Worm (Caenorhabditis elegans) whole organism, mixed stage, embryonic: Measurements from ENCODE around the gene fbxb-48.

Source experiments
- M03D4.4 ChIP-seq: sonication (generic microtip); optimal IDR thresholded peaks from 2 replicates; lab custom pipeline; 2017; ENCODE audit warnings: mild to moderate bottlenecking, missing genetic modification characterization, missing compliant biosample characterization
- ceh-39 ChIP-seq: fragments of 150-350 bp; optimal IDR thresholded peaks from 2 replicates; lab custom pipeline; 2014; ENCODE audit warnings: missing biosample characterization, missing genetic modification characterization
- ceh-43 ChIP-seq: fragments of 200-800 bp; sonication (Bioruptor generic); optimal IDR thresholded peaks from 2 replicates; lab custom pipeline; 2018; ENCODE audit warnings: mild to moderate bottlenecking, missing genetic modification characterization, moderate library complexity, missing compliant biosample characterization
- ceh-83 ChIP-seq: fragments of 200-800 bp; sonication (Bioruptor generic); optimal IDR thresholded peaks from 2 replicates; lab custom pipeline; 2018; ENCODE audit warnings: mild to moderate bottlenecking, missing genetic modification characterization, missing compliant biosample characterization
- ces-1 ChIP-seq: fragments of 150-350 bp; optimal IDR thresholded peaks from 2 replicates; lab custom pipeline; 2014; ENCODE audit warnings: missing biosample characterization, missing genetic modification reagents, missing genetic modification characterization
- cnd-1 ChIP-seq: fragments of 200-800 bp; sonication (Bioruptor generic); optimal IDR thresholded peaks from 2 replicates; lab custom pipeline; 2018; ENCODE audit warnings: mild to moderate bottlenecking, missing genetic modification characterization, missing compliant biosample characterization
- drap-1 ChIP-seq: fragments of 200-800 bp; sonication (Bioruptor generic); optimal IDR thresholded peaks from 3 replicates; lab custom pipeline; 2018; ENCODE audit warnings: mild to moderate bottlenecking, missing genetic modification characterization, missing compliant biosample characterization
- elt-1 ChIP-seq: sonication (generic microtip); optimal IDR thresholded peaks from 2 replicates; lab custom pipeline; 2017; ENCODE audit warnings: missing genetic modification characterization, mild to moderate bottlenecking, missing compliant biosample characterization, antibody characterized with exemption, moderate library complexity, borderline replicate concordance; ENCODE audit not compliant: insufficient read depth
- flh-1 ChIP-seq: fragments of 200-800 bp; sonication (Bioruptor generic); optimal IDR thresholded peaks from 2 replicates; lab custom pipeline; 2018; ENCODE audit warnings: mild to moderate bottlenecking, missing genetic modification characterization, moderate library complexity, missing compliant biosample characterization
- ham-2 ChIP-seq: fragments of 200-800 bp; sonication (Bioruptor generic); optimal IDR thresholded peaks from 2 replicates; lab custom pipeline; 2018; ENCODE audit warnings: mild to moderate bottlenecking, missing genetic modification characterization, missing compliant biosample characterization
- hlh-1 ChIP-seq: fragments of 150-350 bp; optimal IDR thresholded peaks from 2 replicates; lab custom pipeline; 2014; ENCODE audit warnings: missing biosample characterization, missing genetic modification reagents, missing genetic modification characterization
- lin-13 ChIP-seq: fragments of 150-350 bp; optimal IDR thresholded peaks from 2 replicates; lab custom pipeline; 2014; ENCODE audit warnings: missing biosample characterization, missing genetic modification characterization
- lin-32 ChIP-seq: fragments of 200-800 bp; sonication (Bioruptor generic); optimal IDR thresholded peaks from 2 replicates; lab custom pipeline; 2018; ENCODE audit warnings: mild to moderate bottlenecking, missing genetic modification characterization, missing compliant biosample characterization
- lsy-2 ChIP-seq: fragments of 150-350 bp; optimal IDR thresholded peaks from 2 replicates; lab custom pipeline; 2014; ENCODE audit warnings: missing biosample characterization, missing genetic modification characterization
- mab-5 ChIP-seq: fragments of 150-350 bp; optimal IDR thresholded peaks from 2 replicates; lab custom pipeline; 2014; ENCODE audit warnings: missing biosample characterization, missing genetic modification characterization
- mep-1 ChIP-seq: fragments of 150-350 bp; optimal IDR thresholded peaks from 2 replicates; lab custom pipeline; 2017; ENCODE audit warnings: missing biosample characterization, missing genetic modification reagents, missing genetic modification characterization, inconsistent platforms
- mls-2 ChIP-seq: sonication (generic microtip); optimal IDR thresholded peaks from 2 replicates; lab custom pipeline; 2016; ENCODE audit warnings: mild to moderate bottlenecking, missing genetic modification characterization, moderate library complexity, missing compliant biosample characterization
- nhr-12 ChIP-seq: fragments of 150-350 bp; optimal IDR thresholded peaks from 2 replicates; lab custom pipeline; 2014; ENCODE audit warnings: missing biosample characterization, missing genetic modification characterization
- nhr-2 ChIP-seq: fragments of 150-350 bp; optimal IDR thresholded peaks from 2 replicates; lab custom pipeline; 2014; ENCODE audit warnings: missing biosample characterization, missing genetic modification characterization
- nhr-237 ChIP-seq: fragments of 150-350 bp; optimal IDR thresholded peaks from 2 replicates; lab custom pipeline; 2014; ENCODE audit warnings: missing biosample characterization, missing genetic modification characterization
- nhr-28 ChIP-seq: fragments of 150-350 bp; optimal IDR thresholded peaks from 2 replicates; lab custom pipeline; 2014; ENCODE audit warnings: missing biosample characterization, missing genetic modification characterization
- nhr-76 ChIP-seq: sonication (generic microtip); optimal IDR thresholded peaks from 2 replicates; lab custom pipeline; 2017; ENCODE audit warnings: missing biosample characterization, missing genetic modification characterization
- pha-4 ChIP-seq: fragments of 150-350 bp; optimal IDR thresholded peaks from 2 replicates; lab custom pipeline; 2018; ENCODE audit warnings: missing biosample characterization, missing genetic modification reagents, missing genetic modification characterization
- sem-2 ChIP-seq: fragments of 200-800 bp; sonication (Bioruptor generic); optimal IDR thresholded peaks from 2 replicates; lab custom pipeline; 2018; ENCODE audit warnings: mild to moderate bottlenecking, missing genetic modification characterization, missing compliant biosample characterization
- snpc-4 ChIP-seq: fragments of 150-350 bp; optimal IDR thresholded peaks from 2 replicates; lab custom pipeline; 2014; ENCODE audit warnings: missing biosample characterization, missing genetic modification characterization
- sptf-1 ChIP-seq: sonication (generic microtip); optimal IDR thresholded peaks from 2 replicates; lab custom pipeline; 2017; ENCODE audit warnings: mild to moderate bottlenecking, missing genetic modification characterization, moderate library complexity, missing compliant biosample characterization
- tbx-8 ChIP-seq: fragments of 200-800 bp; sonication (Bioruptor generic); optimal IDR thresholded peaks from 2 replicates; lab custom pipeline; 2018; ENCODE audit warnings: mild to moderate bottlenecking, missing genetic modification characterization, moderate library complexity, missing compliant biosample characterization
- unc-39 ChIP-seq: fragments of 150-350 bp; optimal IDR thresholded peaks from 2 replicates; lab custom pipeline; 2014; ENCODE audit warnings: missing biosample characterization, missing genetic modification characterization
- unc-62 ChIP-seq: fragments of 150-350 bp; optimal IDR thresholded peaks from 2 replicates; lab custom pipeline; 2014; ENCODE audit warnings: missing biosample characterization, missing genetic modification reagents, missing genetic modification characterization
- zip-8 ChIP-seq: fragments of 150-350 bp; optimal IDR thresholded peaks from 2 replicates; lab custom pipeline; 2014; ENCODE audit warnings: missing biosample characterization, missing genetic modification characterization
- ztf-11 ChIP-seq: fragments of 150-350 bp; optimal IDR thresholded peaks from 2 replicates; lab custom pipeline; 2014; ENCODE audit warnings: missing biosample characterization, missing genetic modification characterization

The fbxb-48 gene

ce11 chrII:1695861-1696260 is 23.2 kb downstream of the fbxb-48 start, which contains the start of gene F58E1.13:
TSS of gene F58E1.13 (minus strand) at chrII:1695872.
- TF ChIP-seq nhr-237 (tag; lab: Kevin White, UChicago), result no peak
- TF ChIP-seq tbx-8 (GFP tag; lab: Kevin White, UChicago), result no peak
- TF ChIP-seq unc-62 (GFP tag; lab: Kevin White, UChicago), result no peak
- no peak for TF ChIP-seq ceh-83 (GFP tag; lab: Kevin White, UChicago)
- no peak for TF ChIP-seq nhr-28 (tag; lab: Kevin White, UChicago)
- TF ChIP-seq cnd-1 (tag; lab: Kevin White, UChicago), result no peak
- TF ChIP-seq mls-2 (tag; lab: Kevin White, UChicago), result no peak
- no peak for TF ChIP-seq lin-32
- TF ChIP-seq mep-1 (tag; lab: Kevin White, UChicago), result no peak
- no peak for TF ChIP-seq nhr-2 (tag; lab: Kevin White, UChicago)
- TF ChIP-seq lsy-2, result no peak
- TF ChIP-seq flh-1 (GFP tag; lab: Kevin White, UChicago), result no peak
- no peak for TF ChIP-seq ham-2
- no peak for TF ChIP-seq drap-1 (GFP tag; lab: Kevin White, UChicago)
- TF ChIP-seq elt-1 (tag; lab: Kevin White, UChicago), result no peak
- no peak for TF ChIP-seq mab-5 (tag; lab: Kevin White, UChicago)
- TF ChIP-seq nhr-76, result no peak

- TF ChIP-seq M03D4.4 (tag; lab: Kevin White, UChicago), result no peak
- TF ChIP-seq ceh-39 (tag; lab: Kevin White, UChicago), result no peak
- no peak for TF ChIP-seq sptf-1 (tag; lab: Kevin White, UChicago)
- TF ChIP-seq hlh-1, result no peak
- TF ChIP-seq nhr-12, result no peak
- no peak for TF ChIP-seq unc-62 (GFP tag; lab: Kevin White, UChicago)
- TF ChIP-seq nhr-237 (tag; lab: Kevin White, UChicago), result no peak
- TF ChIP-seq lsy-2, result no peak
- TF ChIP-seq snpc-4, result no peak
- no peak for TF ChIP-seq mep-1 (tag; lab: Kevin White, UChicago)
- TF ChIP-seq elt-1 (tag; lab: Kevin White, UChicago), result no peak
- no peak for TF ChIP-seq mls-2 (tag; lab: Kevin White, UChicago)
- TF ChIP-seq, all 35 proteins: peak for 0
These were observed 24.5 kb downstream of the fbxb-48 start, which contains the start of gene fbxc-26 for ce11 chrII:1694530-1694929. TSS of gene fbxc-26 (minus strand) at chrII:1694630.

- TF ChIP-seq ceh-43 (GFP tag; lab: Kevin White, UChicago), result no peak
- no peak for TF ChIP-seq pha-4 (tag; lab: Kevin White, UChicago)
- no peak for TF ChIP-seq ztf-11 (tag; lab: Kevin White, UChicago)
- no peak for TF ChIP-seq unc-62 (GFP tag; lab: Kevin White, UChicago)
- no peak for TF ChIP-seq ceh-83 (GFP tag; lab: Kevin White, UChicago)
- TF ChIP-seq ceh-39 (tag; lab: Kevin White, UChicago), result no peak
- no peak for TF ChIP-seq nhr-28 (tag; lab: Kevin White, UChicago)
- no peak for TF ChIP-seq nhr-76
- no peak for TF ChIP-seq ham-2
- no peak for TF ChIP-seq unc-39
- no peak for TF ChIP-seq drap-1 (GFP tag; lab: Kevin White, UChicago)
- TF ChIP-seq snpc-4, result no peak
- no peak for TF ChIP-seq mep-1 (tag; lab: Kevin White, UChicago)
- TF ChIP-seq lin-13 (tag; lab: Kevin White, UChicago), result no peak
- TF ChIP-seq flh-1 (GFP tag; lab: Kevin White, UChicago), result no peak
- no peak for TF ChIP-seq nhr-2 (tag; lab: Kevin White, UChicago)
- no peak for TF ChIP-seq lsy-2
- TF ChIP-seq zip-8 (tag; lab: Kevin White, UChicago), result no peak
These were observed 26.2 kb downstream of the fbxb-48 start, which contains the start of gene fbxc-21 for ce11 chrII:1692827-1693226. TSS of gene fbxc-21 (minus strand) at chrII:1692927.

- TF ChIP-seq nhr-76 (no peak), elt-1 (tag; lab: Kevin White, UChicago) (no peak), ces-1 (no peak), nhr-12 (no peak), hlh-1 (no peak), snpc-4 (no peak), drap-1 (GFP tag; lab: Kevin White, UChicago) (no peak), sem-2 (GFP tag; lab: Kevin White, UChicago) (no peak), unc-62 (GFP tag; lab: Kevin White, UChicago) (no peak), mep-1 (tag; lab: Kevin White, UChicago) (no peak)
These were observed 28.0 kb downstream of the fbxb-48 start, which contains the start of gene fbxc-22 for ce11 chrII:1691011-1691410. TSS of gene fbxc-22 (minus strand) at chrII:1691111.
